Fruit fly (Drosophila melanogaster) ovary, adult (tissue): ENCODE measurements around the gene CG42709.

Experiments
- CG17801 ChIP-seq: fragments of 200-800 bp; optimal IDR thresholded peaks from 2 replicates; lab custom pipeline; 2019; ENCODE audit warnings: missing biosample characterization, mild to moderate bottlenecking, missing genetic modification characterization, moderate library complexity; ENCODE audit not compliant: partially characterized antibody

CG42709 gene

dm6 chr3L:12789875-12790373 lies at the start of gene CG42709:
Gene CG42709 (plus strand): TSS chr3L:12790192.
- peak; percentile 76 for TF ChIP-seq CG17801 (GFP tag; lab: Kevin White, UChicago)

dm6 chr3L:12741608-12742007 lies 48.4 kb upstream of the CG42709 start, which contains the start of gene CG32112:
Gene CG32112 (plus strand): TSS chr3L:12741718.
- TF ChIP-seq CG17801 (GFP tag; lab: Kevin White, UChicago): peak; percentile 23

- peak; percentile 12 for TF ChIP-seq CG17801 (GFP tag; lab: Kevin White, UChicago)
These were observed 44.7 kb upstream of the CG42709 start, which contains the start of gene CG32109 for dm6 chr3L:12745121-12745770. Gene CG32109 (plus strand): TSS chr3L:12745344.

DNA sequence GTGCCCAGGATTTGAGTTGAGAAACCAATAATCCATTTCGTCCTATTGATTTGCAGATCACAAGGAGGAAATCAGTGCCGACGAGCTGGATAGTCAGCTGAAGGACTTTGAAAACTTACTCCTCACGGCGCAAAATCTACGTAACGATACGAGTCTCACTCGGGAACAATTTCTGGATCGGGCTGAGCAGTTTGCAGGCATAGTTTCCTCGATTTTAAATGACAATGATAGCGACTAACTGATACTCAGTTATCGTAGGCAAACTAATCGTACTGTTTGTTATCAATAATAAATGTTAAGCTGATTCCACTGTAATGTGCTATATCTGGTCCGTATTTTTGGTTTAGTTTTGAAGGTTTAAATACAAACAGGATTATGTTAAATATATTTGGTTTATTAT lies 43.8 kb upstream of the CG42709 start:
- TF ChIP-seq CG17801 (GFP tag; lab: Kevin White, UChicago): no peak

dm6 chr3L:12748711-12749566 lies 41.1 kb upstream of the CG42709 start:
- TF ChIP-seq CG17801 (GFP tag; lab: Kevin White, UChicago): no peak

DNA sequence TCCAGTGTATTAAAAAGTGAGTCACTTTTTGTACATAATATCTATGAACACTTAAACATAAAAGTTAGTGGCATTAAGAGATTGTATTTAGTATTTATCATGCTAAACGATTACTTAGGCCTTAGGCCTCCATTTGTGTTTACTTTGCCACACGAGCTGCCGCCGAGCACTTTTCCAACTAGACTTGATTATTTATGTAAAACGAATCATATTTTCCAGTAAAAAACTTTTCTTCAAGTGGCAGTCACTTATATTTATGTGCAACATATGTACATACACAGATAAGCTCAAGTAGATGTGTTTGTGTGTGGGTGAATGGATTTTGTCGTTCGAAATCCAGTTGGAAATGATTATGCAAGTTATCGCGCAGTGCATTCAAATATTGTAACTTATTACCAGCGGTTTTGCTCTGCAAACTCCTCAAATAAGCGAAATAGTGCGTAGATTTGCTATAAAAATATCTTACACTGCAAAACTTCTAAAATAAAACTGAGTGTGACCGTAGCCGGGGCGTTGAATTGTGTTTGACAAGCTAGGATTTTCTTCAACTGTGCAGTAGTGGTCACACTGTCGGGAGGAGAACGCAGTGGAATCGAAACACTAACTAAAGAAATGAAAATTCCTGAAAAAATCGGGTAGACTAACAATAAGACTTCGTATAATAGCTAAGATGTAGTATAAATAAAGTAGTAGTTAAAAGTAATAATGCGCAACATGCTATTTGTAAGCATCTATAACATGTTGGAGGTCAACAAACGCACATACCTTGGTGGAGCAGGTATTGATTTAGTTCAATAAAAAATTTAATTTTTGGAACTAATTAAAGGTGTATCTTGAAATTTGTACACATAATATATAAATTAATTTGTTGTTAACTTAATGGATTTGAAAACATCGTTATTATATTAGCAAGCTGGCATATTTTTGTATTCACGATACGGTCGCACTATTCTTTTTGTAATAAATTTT lies 40.1 kb upstream of the CG42709 start, which contains the start of the genes Klc and CG10984:
Gene Klc, minus strand, starts transcription at position 490 of the 969 bp plus-strand sequence.
Gene CG10984, plus strand, starts transcription at position 553 of the 969 bp plus-strand sequence.
- peak; percentile 40 for TF ChIP-seq CG17801 (GFP tag; lab: Kevin White, UChicago)

DNA sequence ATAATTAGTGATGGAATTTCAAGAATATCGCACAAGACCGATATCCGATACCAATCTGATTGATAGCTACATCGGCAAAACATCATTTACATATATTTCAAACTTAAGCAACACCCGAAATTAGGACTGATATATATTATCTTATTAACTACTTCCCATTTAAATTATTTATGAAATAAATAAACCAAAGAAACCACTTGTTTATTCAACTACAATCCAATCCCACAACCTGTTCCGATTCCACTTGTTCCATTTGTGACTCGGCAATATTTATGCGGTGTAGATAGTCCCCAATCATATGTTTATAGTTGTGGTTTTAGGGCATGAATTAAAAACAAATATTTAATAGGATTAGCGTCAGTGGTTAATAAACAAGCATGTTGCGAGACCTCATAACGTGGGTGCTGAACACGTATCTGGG lies 35.2 kb upstream of the CG42709 start, which contains the start of the genes CG10973 and Vps13D:
Gene CG10973, minus strand, starts transcription at position 6 of the 421 bp plus-strand sequence.
Gene Vps13D, plus strand, starts transcription at position 281 of the 421 bp plus-strand sequence.
- peak; percentile 61 for TF ChIP-seq CG17801 (GFP tag; lab: Kevin White, UChicago)

- TF ChIP-seq CG17801 (GFP tag; lab: Kevin White, UChicago): peak; percentile 21
These were observed 17.0 kb upstream of the CG42709 start, which contains the start of gene Hip1 for dm6 chr3L:12772740-12773686. Gene Hip1 (minus strand): TSS chr3L:12773573.

dm6 chr3L:12778616-12779015 lies 11.4 kb upstream of the CG42709 start, which contains the start of gene CG32106:
Gene CG32106 (minus strand): TSS chr3L:12778716.
- no peak for TF ChIP-seq CG17801 (GFP tag; lab: Kevin White, UChicago)

dm6 chr3L:12780997-12781396 lies 9.0 kb upstream of the CG42709 start, which contains the start of the genes CG10969 and CG17666:
Gene CG10969 (minus strand): TSS chr3L:12781097.
Gene CG17666 (plus strand): TSS chr3L:12781325.
- no peak for TF ChIP-seq CG17801 (GFP tag; lab: Kevin White, UChicago)

dm6 chr3L:12790783-12791678 lies 1.0 kb downstream of the CG42709 start:
- no peak for TF ChIP-seq CG17801 (GFP tag; lab: Kevin White, UChicago)
